Worm (Caenorhabditis elegans) whole organism, dauer: ENCODE measurements around the gene K10H10.4.

Source experiments
- unc-62 ChIP-seq: sonication (generic microtip); optimal IDR thresholded peaks from 2 replicates; lab custom pipeline; 2017; ENCODE audit warnings: missing biosample characterization, missing genetic modification reagents, missing genetic modification characterization

K10H10.4 gene

ce11 chrII:14500122-14500521, at the start of gene K10H10.4:
K10H10.4 (plus strand) TSS chrII:14500422.
- no peak for TF ChIP-seq unc-62 (GFP tag; lab: Kevin White, UChicago)

- no peak for TF ChIP-seq unc-62 (GFP tag; lab: Kevin White, UChicago)
Measured at ce11 chrII:14451934-14452333, 48.3 kb upstream of the K10H10.4 start.

ce11 chrII:14455332-14455731, 44.9 kb upstream of the K10H10.4 start, which contains the start of gene dmsr-6:
dmsr-6 (plus strand) TSS chrII:14455632.
- TF ChIP-seq unc-62 (GFP tag; lab: Kevin White, UChicago) = no peak

- TF ChIP-seq unc-62 (GFP tag; lab: Kevin White, UChicago) = no peak
Measured at ce11 chrII:14470020-14470419, 30.2 kb upstream of the K10H10.4 start.

- no peak for TF ChIP-seq unc-62 (GFP tag; lab: Kevin White, UChicago)
Measured at ce11 chrII:14474700-14475099, 25.5 kb upstream of the K10H10.4 start.

ce11 chrII:14479583-14480245, 20.5 kb upstream of the K10H10.4 start, which contains the start of gene C13B4.1:
C13B4.1 (minus strand) TSS chrII:14479633.
- no peak for TF ChIP-seq unc-62 (GFP tag; lab: Kevin White, UChicago)

ce11 chrII:14480772-14481171, 19.4 kb upstream of the K10H10.4 start:
- no peak for TF ChIP-seq unc-62 (GFP tag; lab: Kevin White, UChicago)

ce11 chrII:14483813-14484212, 16.4 kb upstream of the K10H10.4 start:
- no peak for TF ChIP-seq unc-62 (GFP tag; lab: Kevin White, UChicago)

ce11 chrII:14488661-14489060, 11.6 kb upstream of the K10H10.4 start, which contains the start of gene usp-14:
usp-14 (minus strand) TSS chrII:14488688.
- TF ChIP-seq unc-62 (GFP tag; lab: Kevin White, UChicago) = no peak

ce11 chrII:14489407-14489806, 10.8 kb upstream of the K10H10.4 start, which contains the start of gene vnut-1:
vnut-1 (plus strand) TSS chrII:14489802.
- no peak for TF ChIP-seq unc-62 (GFP tag; lab: Kevin White, UChicago)

ce11 chrII:14492592-14493196, 7.5 kb upstream of the K10H10.4 start:
- no peak for TF ChIP-seq unc-62 (GFP tag; lab: Kevin White, UChicago)

- TF ChIP-seq unc-62 (GFP tag; lab: Kevin White, UChicago) = no peak
Measured at ce11 chrII:14494014-14494413, 6.2 kb upstream of the K10H10.4 start.

- TF ChIP-seq unc-62 (GFP tag; lab: Kevin White, UChicago) = no peak
Measured at ce11 chrII:14494414-14494463, 6.0 kb upstream of the K10H10.4 start, which contains the start of gene cysl-2. cysl-2 (minus strand) TSS chrII:14494451.

- TF ChIP-seq unc-62 (GFP tag; lab: Kevin White, UChicago) = no peak
Measured at ce11 chrII:14494464-14494863, 5.8 kb upstream of the K10H10.4 start.

- TF ChIP-seq unc-62 (GFP tag; lab: Kevin White, UChicago) = no peak
Measured at ce11 chrII:14495341-14495740, 4.9 kb upstream of the K10H10.4 start.

ce11 chrII:14496809-14497208, 3.4 kb upstream of the K10H10.4 start:
- TF ChIP-seq unc-62 (GFP tag; lab: Kevin White, UChicago) = no peak

ce11 chrII:14497848-14498247, 2.4 kb upstream of the K10H10.4 start, which contains the start of gene dhs-8:
dhs-8 (plus strand) TSS chrII:14498026.
- no peak for TF ChIP-seq unc-62 (GFP tag; lab: Kevin White, UChicago)
